Fruit fly (Drosophila melanogaster) whole organism, wandering third instar larva: ENCODE measurements around the gene CG1636.

ENCODE experiments used
- Dfd ChIP-seq: fragments of >200 bp; optimal IDR thresholded peaks from 2 replicates; lab custom pipeline; 2017; ENCODE audit warnings: missing biosample characterization, missing genetic modification characterization
- jim ChIP-seq: fragments of 175-275, 200-325 bp; sonication (Bioruptor generic); optimal IDR thresholded peaks from 2 replicates; lab custom pipeline; 2016; ENCODE audit warnings: missing biosample characterization, mild to moderate bottlenecking, missing genetic modification characterization

DNA sequence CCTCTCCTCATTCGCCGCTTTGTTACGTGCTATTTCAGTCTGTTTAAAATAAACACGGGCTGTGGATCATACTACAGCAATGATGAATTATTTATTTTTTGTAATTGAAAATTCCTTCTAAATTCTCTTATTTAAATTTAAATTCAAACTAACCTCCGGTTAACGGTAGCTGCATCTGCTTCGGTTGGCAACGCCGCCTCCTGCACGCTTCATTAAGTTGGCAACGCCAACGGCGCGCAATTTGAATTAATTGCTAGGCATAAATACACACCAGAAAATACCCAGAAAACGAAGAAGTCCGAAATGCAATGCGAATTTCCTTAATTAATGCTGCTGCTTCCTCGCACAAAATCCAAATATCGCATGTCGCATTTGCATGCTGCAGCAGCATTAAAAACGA, 8.0 kb upstream of the CG1636 start:
- TF ChIP-seq Dfd, result no peak
- TF ChIP-seq jim, result no peak
